Fruit fly (Drosophila melanogaster): ENCODE data around the gene CG42830.

DNA sequence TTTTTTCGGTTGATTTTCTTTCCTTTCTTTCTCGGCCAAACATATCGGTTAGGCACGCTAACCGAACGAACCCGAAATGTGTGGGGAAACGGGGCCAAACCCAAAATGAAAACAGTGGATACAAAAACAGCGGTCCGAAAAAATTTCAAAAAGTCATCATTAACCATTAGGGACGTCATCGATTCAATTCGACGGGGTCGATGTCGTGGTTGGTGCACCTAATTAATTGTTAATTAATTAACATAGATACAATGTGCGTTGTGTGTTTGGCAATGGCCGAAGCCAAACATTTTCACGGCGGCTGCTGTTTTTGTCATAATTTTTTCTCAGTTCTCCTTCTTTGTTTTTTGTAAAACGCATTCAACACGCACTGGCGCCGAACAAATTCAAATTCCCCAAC, 43.9 kb downstream of the CG42830 start:
- TF ChIP-seq dimm (GFP tag; IDR thresholded peaks at IDR 0.05) (no peak), disco-r (GFP tag; optimal IDR thresholded peaks at IDR 0.05) (no peak), Oaz (GFP tag; IDR thresholded peaks at IDR 0.05) (no peak)

Measured in whole organism, embryonic.